Fruit fly (Drosophila melanogaster) whole organism, embryonic: ENCODE measurements around the gene Nmt.

ENCODE experiments used
- BEAF-32 ChIP-seq: fragments of 200-800 bp; sonication (Bioruptor generic); optimal IDR thresholded peaks from 3 replicates; lab custom pipeline; 2017; ENCODE audit warnings: missing biosample characterization, missing genetic modification characterization, mild to moderate bottlenecking, moderate library complexity, missing genetic modification reagents
- Bteb2 ChIP-seq: fragments of 200-800 bp; sonication (Bioruptor generic); optimal IDR thresholded peaks from 2 replicates; lab custom pipeline; 2016; ENCODE audit warnings: missing biosample characterization, missing genetic modification characterization
- CG12071 ChIP-seq: fragments of 200-800 bp; sonication (Bioruptor generic); optimal IDR thresholded peaks from 3 replicates; lab custom pipeline; 2018; ENCODE audit warnings: missing biosample characterization, mild to moderate bottlenecking, missing genetic modification characterization
- CG13287 ChIP-seq: fragments of 200-800 bp; sonication (Bioruptor generic); IDR thresholded peaks from 2 replicates; pipeline ENCODE4 v1.3.6; 2022; ENCODE audit warnings: missing biosample characterization, missing genetic modification characterization; ENCODE audit not compliant: partially characterized antibody
- CG13624 ChIP-seq: fragments of 200-800 bp; sonication (Bioruptor generic); optimal IDR thresholded peaks from 2 replicates; lab custom pipeline; 2016; ENCODE audit warnings: missing biosample characterization, missing genetic modification characterization
- CG13894 ChIP-seq: fragments of 200-800 bp; sonication (Bioruptor generic); optimal IDR thresholded peaks from 3 replicates; lab custom pipeline; 2018; ENCODE audit warnings: missing biosample characterization, mild to moderate bottlenecking, missing genetic modification characterization, moderate library complexity
- CG14014 ChIP-seq: fragments of 200-800 bp; sonication (Bioruptor generic); IDR thresholded peaks from 2 replicates; pipeline ENCODE4 v1.3.6; 2022; ENCODE audit warnings: missing biosample characterization, missing genetic modification characterization
- CG16813 ChIP-seq: fragments of 200-800 bp; sonication (Bioruptor generic); IDR thresholded peaks from 3 replicates; pipeline ENCODE4 v1.3.6; 2022; ENCODE audit warnings: missing biosample characterization, missing genetic modification characterization; ENCODE audit not compliant: partially characterized antibody
- CG18476 ChIP-seq: fragments of 200-800 bp; sonication (Bioruptor generic); optimal IDR thresholded peaks from 2 replicates; lab custom pipeline; 2016; ENCODE audit warnings: missing biosample characterization, mild to moderate bottlenecking, missing genetic modification characterization
- CG2202 ChIP-seq: fragments of 200-800 bp; sonication (Bioruptor generic); optimal IDR thresholded peaks from 2 replicates; lab custom pipeline; 2018; ENCODE audit warnings: missing biosample characterization, mild to moderate bottlenecking, missing genetic modification characterization
- CG32772 ChIP-seq: fragments of 200-800 bp; sonication (Bioruptor generic); IDR thresholded peaks from 2 replicates; pipeline ENCODE4 v1.3.6; 2022; ENCODE audit warnings: missing biosample characterization, missing genetic modification characterization
- CG4360 ChIP-seq: fragments of 200-800 bp; sonication (Bioruptor generic); IDR thresholded peaks from 2 replicates; pipeline ENCODE4 v1.3.6; 2022; ENCODE audit warnings: missing biosample characterization, missing genetic modification characterization
- CG4617 ChIP-seq: fragments of 200-800 bp; sonication (Bioruptor generic); optimal IDR thresholded peaks from 3 replicates; lab custom pipeline; 2016; ENCODE audit warnings: missing biosample characterization, missing genetic modification characterization, borderline replicate concordance
- CG5953 ChIP-seq: fragments of 200-800 bp; sonication (Bioruptor generic); IDR thresholded peaks from 2 replicates; pipeline ENCODE4 v1.3.6; 2022; ENCODE audit warnings: missing biosample characterization, missing genetic modification characterization
- CG7839 ChIP-seq: fragments of 200-800 bp; sonication (Bioruptor generic); optimal IDR thresholded peaks from 3 replicates; lab custom pipeline; 2018; ENCODE audit warnings: missing biosample characterization, mild to moderate bottlenecking, missing genetic modification characterization, moderate library complexity
- CG9797 ChIP-seq: fragments of 200-800 bp; sonication (Bioruptor generic); optimal IDR thresholded peaks from 3 replicates; lab custom pipeline; 2018; ENCODE audit warnings: missing biosample characterization, mild to moderate bottlenecking, missing genetic modification characterization
- CG9817 ChIP-seq: fragments of 200-800 bp; sonication (Bioruptor generic); optimal IDR thresholded peaks from 2 replicates; lab custom pipeline; 2018; ENCODE audit warnings: missing biosample characterization, mild to moderate bottlenecking, missing genetic modification characterization, moderate library complexity
- CG9876 ChIP-seq: fragments of 200-800 bp; sonication (Bioruptor generic); optimal IDR thresholded peaks from 2 replicates; lab custom pipeline; 2016; ENCODE audit warnings: missing biosample characterization, missing genetic modification characterization
- CkIIα-i1 ChIP-seq: fragments of 200-800 bp; sonication (Bioruptor generic); IDR thresholded peaks from 2 replicates; pipeline ENCODE4 v1.3.6; 2022; ENCODE audit warnings: missing biosample characterization, missing genetic modification characterization
- Dfd ChIP-seq, 2 experiments: fragments of >200 bp; optimal IDR thresholded peaks; 2 replicates each; lab custom pipeline; 2017; ENCODE audit warnings: missing biosample characterization in 2 of 2, missing genetic modification characterization in 2 of 2
- Dref ChIP-seq: fragments of 200-800 bp; sonication (Bioruptor generic); IDR thresholded peaks from 2 replicates; pipeline ENCODE4 v1.3.6; 2022; ENCODE audit warnings: missing biosample characterization, missing genetic modification characterization
- HHEX ChIP-seq: fragments of 200-800 bp; sonication (Bioruptor generic); optimal IDR thresholded peaks from 3 replicates; lab custom pipeline; 2017; ENCODE audit warnings: missing biosample characterization, mild to moderate bottlenecking, missing genetic modification characterization, missing genetic modification reagents
- Max ChIP-seq: fragments of 200-800 bp; sonication (Bioruptor generic); optimal IDR thresholded peaks from 2 replicates; lab custom pipeline; 2016; ENCODE audit warnings: missing biosample characterization, mild to moderate bottlenecking, missing genetic modification characterization
- NC2α ChIP-seq: fragments of 200-800 bp; sonication (Bioruptor generic); optimal IDR thresholded peaks from 2 replicates; lab custom pipeline; 2016; ENCODE audit warnings: missing biosample characterization, missing genetic modification characterization
- Nf-YB ChIP-seq: fragments of 200-800 bp; sonication (Bioruptor generic); optimal IDR thresholded peaks from 3 replicates; lab custom pipeline; 2019; ENCODE audit warnings: missing biosample characterization, mild to moderate bottlenecking, missing genetic modification characterization, moderate library complexity
- Opbp ChIP-seq: fragments of 200-800 bp; sonication (Bioruptor generic); IDR thresholded peaks from 3 replicates; pipeline ENCODE4 v1.3.6; 2022; ENCODE audit warnings: missing biosample characterization, missing genetic modification characterization; ENCODE audit not compliant: partially characterized antibody
- Ravus ChIP-seq: fragments of 200-800 bp; sonication (Bioruptor generic); IDR thresholded peaks from 2 replicates; pipeline ENCODE4 v1.3.6; 2022; ENCODE audit warnings: missing biosample characterization, missing genetic modification characterization
- Sry-β ChIP-seq: fragments of 200-800 bp; sonication (Bioruptor generic); optimal IDR thresholded peaks from 2 replicates; lab custom pipeline; 2018; ENCODE audit warnings: missing biosample characterization, mild to moderate bottlenecking, missing genetic modification characterization, moderate library complexity
- Sry-δ ChIP-seq: fragments of 200-800 bp; sonication (Bioruptor generic); optimal IDR thresholded peaks from 2 replicates; lab custom pipeline; 2016; ENCODE audit warnings: missing biosample characterization, missing genetic modification characterization
- TFAM ChIP-seq: fragments of 200-800 bp; sonication (Bioruptor generic); optimal IDR thresholded peaks from 2 replicates; lab custom pipeline; 2017; ENCODE audit warnings: missing biosample characterization, missing genetic modification characterization, inconsistent platforms
- ab ChIP-seq: fragments of 200-800 bp; sonication (Bioruptor generic); optimal IDR thresholded peaks from 2 replicates; lab custom pipeline; 2016; ENCODE audit warnings: missing biosample characterization, missing genetic modification characterization
- al ChIP-seq: fragments of 200-800 bp; sonication (Bioruptor generic); IDR thresholded peaks from 2 replicates; pipeline ENCODE4 v1.3.6; 2022; ENCODE audit warnings: missing biosample characterization, missing genetic modification characterization
- amos ChIP-seq: fragments of 200-800 bp; sonication (Bioruptor generic); IDR thresholded peaks from 2 replicates; pipeline ENCODE4 v1.3.6; 2022; ENCODE audit warnings: missing biosample characterization, missing genetic modification characterization; ENCODE audit not compliant: partially characterized antibody
- ato ChIP-seq: fragments of 200-800 bp; sonication (Bioruptor generic); IDR thresholded peaks from 2 replicates; pipeline ENCODE4 v1.3.6; 2022; ENCODE audit warnings: missing biosample characterization, missing genetic modification characterization; ENCODE audit not compliant: partially characterized antibody
- chif ChIP-seq, 2 experiments: fragments of 200-800 bp; sonication (Bioruptor generic); optimal IDR thresholded peaks; 3 replicates each; lab custom pipeline; 2016; ENCODE audit warnings: missing biosample characterization in 2 of 2, missing genetic modification characterization in 2 of 2
- da ChIP-seq: fragments of 200-800 bp; sonication (Bioruptor generic); optimal IDR thresholded peaks from 2 replicates; lab custom pipeline; 2016; ENCODE audit warnings: missing biosample characterization, missing genetic modification characterization
- dimm ChIP-seq: fragments of 200-800 bp; sonication (Bioruptor generic); IDR thresholded peaks from 2 replicates; pipeline ENCODE4 v1.3.6; 2022; ENCODE audit warnings: missing biosample characterization, missing genetic modification characterization
- dysf ChIP-seq: fragments of 200-800 bp; sonication (Bioruptor generic); IDR thresholded peaks from 3 replicates; pipeline ENCODE4 v1.3.6; 2022; ENCODE audit warnings: missing biosample characterization, missing genetic modification characterization
- fd102C ChIP-seq: fragments of 200-800 bp; sonication (Bioruptor generic); optimal IDR thresholded peaks from 2 replicates; lab custom pipeline; 2018; ENCODE audit warnings: missing biosample characterization, mild to moderate bottlenecking, missing genetic modification characterization, moderate library complexity
- gcm ChIP-seq: fragments of 200-800 bp; sonication (Bioruptor generic); optimal IDR thresholded peaks from 2 replicates; lab custom pipeline; 2019; ENCODE audit warnings: missing biosample characterization, mild to moderate bottlenecking, missing genetic modification characterization, moderate library complexity
- hb ChIP-seq: fragments of 200-800 bp; sonication (Bioruptor generic); IDR thresholded peaks from 3 replicates; pipeline ENCODE4 v1.3.6; 2022; ENCODE audit warnings: missing biosample characterization, missing genetic modification characterization; ENCODE audit not compliant: partially characterized antibody
- klu ChIP-seq: fragments of 200-800 bp; sonication (Bioruptor generic); IDR thresholded peaks from 2 replicates; pipeline ENCODE4 v1.3.6; 2022; ENCODE audit warnings: missing biosample characterization, missing genetic modification characterization
- maf-S ChIP-seq: fragments of 200-800 bp; sonication (Bioruptor generic); optimal IDR thresholded peaks from 2 replicates; lab custom pipeline; 2016; ENCODE audit warnings: missing biosample characterization, missing genetic modification characterization
- nom ChIP-seq: fragments of 200-800 bp; sonication (Bioruptor generic); optimal IDR thresholded peaks from 2 replicates; lab custom pipeline; 2017; ENCODE audit warnings: missing biosample characterization, missing genetic modification characterization, mild to moderate bottlenecking, moderate library complexity, missing genetic modification reagents
- onecut ChIP-seq: fragments of 200-800 bp; sonication (Bioruptor generic); IDR thresholded peaks from 2 replicates; pipeline ENCODE4 v1.3.6; 2022; ENCODE audit warnings: missing biosample characterization, missing genetic modification characterization
- sd ChIP-seq: fragments of 200-800 bp; sonication (Bioruptor generic); optimal IDR thresholded peaks from 3 replicates; lab custom pipeline; 2018; ENCODE audit warnings: missing biosample characterization, mild to moderate bottlenecking, missing genetic modification characterization, moderate library complexity
- sr ChIP-seq: fragments of 200-800 bp; sonication (Bioruptor generic); IDR thresholded peaks from 3 replicates; pipeline ENCODE4 v1.3.6; 2022; ENCODE audit warnings: missing biosample characterization, missing genetic modification characterization
- stwl ChIP-seq: fragments of 200-800 bp; sonication (Bioruptor generic); optimal IDR thresholded peaks from 3 replicates; lab custom pipeline; 2018; ENCODE audit warnings: missing biosample characterization, mild to moderate bottlenecking, missing genetic modification characterization, moderate library complexity
- trem ChIP-seq: fragments of 200-800 bp; optimal IDR thresholded peaks from 3 replicates; lab custom pipeline; 2019; ENCODE audit warnings: missing biosample characterization, mild to moderate bottlenecking, missing genetic modification characterization, moderate library complexity

Gene Nmt

DNA sequence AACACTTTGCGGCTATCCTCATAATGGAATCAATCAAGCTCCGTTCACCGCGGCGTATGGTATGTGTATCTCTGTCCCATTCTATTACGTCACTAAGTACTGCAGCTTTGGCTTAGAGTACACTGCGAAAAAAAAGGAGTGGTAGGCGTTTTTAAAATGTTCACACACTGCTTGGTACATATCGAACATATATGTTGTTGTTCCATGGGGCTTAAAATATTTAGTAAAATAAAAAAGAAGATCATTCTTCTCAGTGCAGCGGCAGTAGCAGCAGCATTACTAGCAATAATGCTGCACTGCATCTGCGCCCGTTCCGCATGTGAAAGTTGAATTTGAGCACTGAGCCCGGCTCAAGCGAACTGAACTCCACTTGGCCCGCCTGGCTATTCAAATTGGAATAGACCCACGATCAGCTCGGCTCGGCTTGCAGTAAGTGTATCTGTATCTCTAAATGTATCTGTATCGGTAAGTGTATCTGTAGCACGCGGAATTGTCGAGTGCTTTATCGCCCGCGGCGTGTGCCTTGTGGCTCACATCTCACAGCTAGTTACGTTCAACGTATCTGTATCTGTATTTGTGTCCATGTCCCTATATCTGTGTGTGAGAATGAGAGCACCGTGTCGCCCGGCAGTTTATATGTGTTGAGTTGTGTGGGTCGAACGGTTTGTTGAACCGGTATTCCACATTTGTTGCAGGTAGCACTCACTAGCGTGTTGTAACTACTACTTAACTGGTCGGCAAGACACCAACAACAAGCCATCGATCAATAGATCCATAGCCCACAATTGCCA, 24.8 kb downstream of the Nmt start (continued):
- peak; percentile 7 for TF ChIP-seq Sry-δ (GFP tag; lab: Kevin White, UChicago)
- TF ChIP-seq Nf-YB (GFP tag; lab: Kevin White, UChicago), result no peak
- no peak for TF ChIP-seq maf-S (GFP tag; lab: Kevin White, UChicago)
- TF ChIP-seq al (GFP tag; lab: Robert Waterston, UW), result no peak
- peak; percentile 29 for TF ChIP-seq Max (GFP tag; lab: Kevin White, UChicago)
- no peak for TF ChIP-seq CG2202
- TF ChIP-seq hb, result no peak
- no peak for TF ChIP-seq CG9876 (GFP tag; lab: Kevin White, UChicago)
- TF ChIP-seq dimm (GFP tag; lab: Robert Waterston, UW), result no peak
- no peak for TF ChIP-seq amos (GFP tag; lab: Robert Waterston, UW)
- TF ChIP-seq stwl (tag; lab: Kevin White, UChicago), result no peak
- TF ChIP-seq ato (GFP tag; lab: Robert Waterston, UW), result no peak
- no peak for TF ChIP-seq klu
- peak; percentile 67 for TF ChIP-seq dysf (GFP tag; lab: Robert Waterston, UW)
- peak; percentile 20 for TF ChIP-seq CG9817
- TF ChIP-seq NC2α (GFP tag; lab: Kevin White, UChicago), result peak; percentile 10
- TF ChIP-seq CkIIα-i1 (GFP tag; lab: Robert Waterston, UW), result no peak
- no peak for TF ChIP-seq Sry-β (GFP tag; lab: Kevin White, UChicago)
- 0 out of 2 replicates have a peak, but pooled peaks have one; percentile 31 for TF ChIP-seq CG14014 (GFP tag; lab: Robert Waterston, UW)
- peak in 1 of 2 experiments; percentile 50 for TF ChIP-seq chif (GFP tag; optimal IDR thresholded peaks at IDR 0.05; lab: Kevin White, UChicago)
- TF ChIP-seq sd (tag; lab: Kevin White, UChicago), result no peak
- TF ChIP-seq gcm (GFP tag; lab: Kevin White, UChicago), result peak; percentile 12
- no peak for TF ChIP-seq da (GFP tag; lab: Kevin White, UChicago)
- no peak for TF ChIP-seq CG13287 (GFP tag; lab: Robert Waterston, UW)
- no peak for TF ChIP-seq CG13894
- no peak for TF ChIP-seq nom (GFP tag; lab: Kevin White, UChicago)
- TF ChIP-seq Opbp (GFP tag; lab: Robert Waterston, UW), result no peak
- no peak for TF ChIP-seq TFAM (GFP tag; lab: Kevin White, UChicago)
- peak; percentile 44; the same call in 1 of the 2 replicates for TF ChIP-seq onecut
- no peak for TF ChIP-seq trem
- TF ChIP-seq ab (GFP tag; lab: Kevin White, UChicago), result peak; percentile 1
- TF ChIP-seq fd102C (GFP tag; lab: Kevin White, UChicago), result no peak
- peak; percentile 23 for TF ChIP-seq CG18476 (GFP tag; lab: Kevin White, UChicago)
- TF ChIP-seq HHEX (GFP tag; lab: Kevin White, UChicago), result peak; percentile 58
- peak; percentile 58 for TF ChIP-seq CG7839 (tag; lab: Kevin White, UChicago)
- no peak for TF ChIP-seq BEAF-32 (GFP tag; lab: Kevin White, UChicago)
- no peak for TF ChIP-seq CG16813 (GFP tag; lab: Robert Waterston, UW)
- TF ChIP-seq CG12071 (GFP tag; lab: Kevin White, UChicago), result peak; percentile 42
- TF ChIP-seq Dref (GFP tag; lab: Robert Waterston, UW), result no peak
- peak; percentile 52; the same call in 1 of the 2 replicates for TF ChIP-seq CG5953 (GFP tag; lab: Robert Waterston, UW)
- peak; percentile 57 for TF ChIP-seq CG32772 (GFP tag; lab: Robert Waterston, UW)
- no peak for TF ChIP-seq Bteb2 (GFP tag; lab: Kevin White, UChicago)
- no peak for TF ChIP-seq Ravus
- no peak for TF ChIP-seq CG9797
- TF ChIP-seq CG4617 (GFP tag; lab: Kevin White, UChicago), result peak; percentile 12
- TF ChIP-seq Dfd (GFP tag; optimal IDR thresholded peaks at IDR 0.05; lab: Kevin White, UChicago), result no peak
- no peak for TF ChIP-seq CG13624 (GFP tag; lab: Kevin White, UChicago)
- peak; percentile 27; the same call in 1 of the 2 replicates for TF ChIP-seq CG4360 (GFP tag; lab: Robert Waterston, UW)
- TF ChIP-seq sr (GFP tag; lab: Robert Waterston, UW), result peak; percentile 54; the same call in 2 of the 3 replicates
